Fruit fly (Drosophila melanogaster): ENCODE results near the gene Hgsnat.

DNA sequence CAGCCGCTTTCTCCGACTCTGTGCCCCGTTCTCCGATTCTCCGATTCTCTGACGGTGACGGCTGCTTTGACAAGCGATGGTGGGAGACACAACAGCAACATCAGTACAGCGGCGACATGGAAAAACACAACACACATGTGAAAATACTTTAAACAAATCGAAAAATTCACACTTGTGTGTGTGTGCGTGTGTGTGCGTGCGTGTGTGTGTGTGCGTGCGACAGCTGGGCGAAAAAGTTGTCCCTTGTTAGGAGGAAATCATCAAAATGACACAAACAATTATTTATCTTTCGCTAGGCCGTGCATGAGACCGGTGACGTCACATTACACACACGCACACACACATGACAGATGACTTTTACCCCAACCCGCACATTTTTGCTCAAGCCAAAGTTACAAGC lies 21.6 kb upstream of the Hgsnat start:
- TF ChIP-seq CG12605 (GFP tag; IDR thresholded peaks at IDR 0.05), result no peak
- no peak for TF ChIP-seq EcR (GFP tag; optimal IDR thresholded peaks at IDR 0.05)
- TF ChIP-seq CG14655 (GFP tag; optimal IDR thresholded peaks at IDR 0.05), result no peak
- TF ChIP-seq CG10348 (GFP tag; IDR thresholded peaks at IDR 0.05), result no peak
- TF ChIP-seq Pif1B (GFP tag; optimal IDR thresholded peaks at IDR 0.05), result no peak
- no peak for TF ChIP-seq fd96Ca (GFP tag; IDR thresholded peaks at IDR 0.05)
- TF ChIP-seq CG4496 (GFP tag; IDR thresholded peaks at IDR 0.05), result no peak
- TF ChIP-seq CG8159 (tag; optimal IDR thresholded peaks at IDR 0.05), result no peak
- TF ChIP-seq CG13204 (GFP tag; optimal IDR thresholded peaks at IDR 0.05), result no peak
- no peak for TF ChIP-seq CG32121 (GFP tag; IDR thresholded peaks at IDR 0.05)
- TF ChIP-seq Ets98B (GFP tag; IDR thresholded peaks at IDR 0.05), result no peak
